Worm (Caenorhabditis elegans) whole organism, young adult: ENCODE data around the gene srt-16.
A peak's percentile ranks its signal among the peaks of the same experiment; 100 is the strongest.

Experiments used
- F10E7.11 ChIP-seq: sonication (generic microtip); optimal IDR thresholded peaks from 2 replicates; lab custom pipeline; 2017; ENCODE audit warnings: mild to moderate bottlenecking, missing genetic modification characterization, moderate library complexity, missing compliant biosample characterization
- F22D6.2 ChIP-seq: sonication (generic microtip); optimal IDR thresholded peaks from 2 replicates; lab custom pipeline; 2016; ENCODE audit warnings: mild to moderate bottlenecking, missing genetic modification characterization, missing compliant biosample characterization
- F39B2.1 ChIP-seq: fragments of 200-800 bp; sonication (Bioruptor generic); IDR thresholded peaks from 2 replicates; pipeline ENCODE4 v1.3.6; 2022; ENCODE audit warnings: missing genetic modification reagents, missing genetic modification characterization, missing compliant biosample characterization
- F49E8.2 ChIP-seq: sonication (generic microtip); optimal IDR thresholded peaks from 3 replicates; lab custom pipeline; 2017; ENCODE audit warnings: missing genetic modification characterization, mild to moderate bottlenecking, missing compliant biosample characterization, antibody characterized with exemption, moderate library complexity; ENCODE audit not compliant: insufficient read depth
- F55B11.4 ChIP-seq: sonication (generic microtip); optimal IDR thresholded peaks from 2 replicates; lab custom pipeline; 2016; ENCODE audit warnings: missing compliant biosample characterization, missing genetic modification characterization, borderline replicate concordance; ENCODE audit not compliant: insufficient read depth
- T26A5.8 ChIP-seq: sonication (generic microtip); optimal IDR thresholded peaks from 2 replicates; lab custom pipeline; 2016; ENCODE audit warnings: missing genetic modification characterization, missing compliant biosample characterization
- Y53G8AR.9 ChIP-seq: fragments of 200-800 bp; sonication (Bioruptor generic); conservative IDR thresholded peaks from 2 replicates; pipeline ENCODE4 v1.3.6; 2022; ENCODE audit warnings: missing genetic modification reagents, missing genetic modification characterization, missing compliant biosample characterization
- Y95B8A.8 ChIP-seq: fragments of 200-800 bp; sonication (Bioruptor generic); IDR thresholded peaks from 2 replicates; pipeline ENCODE4 v1.3.6; 2022; ENCODE audit warnings: missing genetic modification reagents, missing genetic modification characterization, missing compliant biosample characterization
- atf-7 ChIP-seq: sonication (generic microtip); optimal IDR thresholded peaks from 2 replicates; lab custom pipeline; 2017; ENCODE audit warnings: mild to moderate bottlenecking, missing genetic modification characterization, missing compliant biosample characterization
- attf-3 ChIP-seq: fragments of 200-800 bp; sonication (Bioruptor generic); conservative IDR thresholded peaks from 2 replicates; pipeline ENCODE4 v1.3.6; 2022; ENCODE audit warnings: missing genetic modification reagents, missing genetic modification characterization, missing compliant biosample characterization
- bed-2 ChIP-seq: fragments of 200-800 bp; sonication (Bioruptor generic); IDR thresholded peaks from 2 replicates; pipeline ENCODE4 v1.3.6; 2022; ENCODE audit warnings: missing genetic modification reagents, missing genetic modification characterization, missing compliant biosample characterization
- cebp-1 ChIP-seq, 2 experiments: fragments of 200-800 bp in 1 of 2; sonication (Bioruptor generic) in 1 of 2; sonication (generic microtip) in 1 of 2; IDR thresholded peaks in 1 of 2; optimal IDR thresholded peaks in 1 of 2; 2 replicates each; pipeline versions ENCODE4 v1.3.6 to Lab custom; 2017 to 2022; ENCODE audit warnings: missing compliant biosample characterization in 2 of 2, missing genetic modification characterization in 2 of 2, mild to moderate bottlenecking in 1 of 2, missing genetic modification reagents in 1 of 2, moderate library complexity in 1 of 2
- cebp-2 ChIP-seq: fragments of 200-800 bp; sonication (Bioruptor generic); IDR thresholded peaks from 2 replicates; pipeline ENCODE4 v1.3.6; 2022; ENCODE audit warnings: missing genetic modification characterization, missing compliant biosample characterization
- ceh-40 ChIP-seq: fragments of 200-800 bp; sonication (Bioruptor generic); IDR thresholded peaks from 2 replicates; pipeline ENCODE4 v1.3.6; 2022; ENCODE audit warnings: missing genetic modification characterization, missing compliant biosample characterization
- ceh-58 ChIP-seq: fragments of 200-800 bp; sonication (Bioruptor generic); IDR thresholded peaks from 2 replicates; pipeline ENCODE4 v1.3.6; 2022; ENCODE audit warnings: missing genetic modification characterization, missing compliant biosample characterization
- ceh-79 ChIP-seq: sonication (generic microtip); optimal IDR thresholded peaks from 2 replicates; lab custom pipeline; 2017; ENCODE audit warnings: mild to moderate bottlenecking, missing genetic modification characterization, missing compliant biosample characterization
- chd-7 ChIP-seq: sonication (generic microtip); optimal IDR thresholded peaks from 2 replicates; lab custom pipeline; 2016; ENCODE audit warnings: mild to moderate bottlenecking, missing genetic modification characterization, moderate library complexity, missing compliant biosample characterization
- die-1 ChIP-seq: sonication (generic microtip); optimal IDR thresholded peaks from 2 replicates; lab custom pipeline; 2016; ENCODE audit warnings: missing genotype, mild to moderate bottlenecking, missing genetic modification characterization, missing compliant biosample characterization
- efl-1 ChIP-seq: fragments of 150-350 bp; optimal IDR thresholded peaks from 2 replicates; lab custom pipeline; 2014; ENCODE audit warnings: missing biosample characterization, missing genetic modification reagents, missing genetic modification characterization
- egl-18 ChIP-seq: fragments of 200-800 bp; sonication (Bioruptor generic); IDR thresholded peaks from 2 replicates; pipeline ENCODE4 v1.3.6; 2022; ENCODE audit warnings: missing genetic modification reagents, missing genetic modification characterization, missing compliant biosample characterization
- egrh-3 ChIP-seq: fragments of 200-800 bp; sonication (Bioruptor generic); IDR thresholded peaks from 2 replicates; pipeline ENCODE4 v1.3.6; 2022; ENCODE audit warnings: missing genetic modification reagents, missing genetic modification characterization, missing compliant biosample characterization
- him-1 ChIP-seq: sonication (generic microtip); optimal IDR thresholded peaks from 2 replicates; lab custom pipeline; 2016; ENCODE audit warnings: missing genotype, missing genetic modification reagents, missing genetic modification characterization, missing compliant biosample characterization
- hlh-12 ChIP-seq: sonication (generic microtip); optimal IDR thresholded peaks from 2 replicates; lab custom pipeline; 2016; ENCODE audit warnings: missing genetic modification characterization, missing compliant biosample characterization
- hmg-1.2 ChIP-seq: fragments of 200-800 bp; sonication (Bioruptor generic); IDR thresholded peaks from 2 replicates; pipeline ENCODE4 v1.3.6; 2022; ENCODE audit warnings: missing genetic modification reagents, missing genetic modification characterization, missing compliant biosample characterization
- hmg-20 ChIP-seq: fragments of 200-800 bp; sonication (Bioruptor generic); IDR thresholded peaks from 2 replicates; pipeline ENCODE4 v1.3.6; 2022; ENCODE audit warnings: missing genetic modification reagents, missing genetic modification characterization, missing compliant biosample characterization
- lag-1 ChIP-seq: fragments of 200-800 bp; sonication (Bioruptor generic); IDR thresholded peaks from 2 replicates; pipeline ENCODE4 v1.3.6; 2022; ENCODE audit warnings: missing genetic modification reagents, missing genetic modification characterization, missing compliant biosample characterization
- let-607 ChIP-seq, 2 experiments: fragments of 200-800 bp in 1 of 2; sonication (Bioruptor generic) in 1 of 2; sonication (generic microtip) in 1 of 2; optimal IDR thresholded peaks; 2 replicates each; lab custom pipeline; 2016 to 2018; ENCODE audit warnings: mild to moderate bottlenecking in 2 of 2, missing compliant biosample characterization in 2 of 2, missing genetic modification characterization in 2 of 2, moderate library complexity in 2 of 2, missing genotype in 1 of 2
- lin-35 ChIP-seq, 3 experiments: fragments of 150-350 bp in 2 of 3; sonication (generic microtip) in 1 of 3; optimal IDR thresholded peaks; 2 replicates each; lab custom pipeline; 2014 to 2018; ENCODE audit warnings: missing biosample characterization in 3 of 3, missing genetic modification characterization in 3 of 3, missing genetic modification reagents in 3 of 3
- madf-3 ChIP-seq: fragments of 200-800 bp; sonication (Bioruptor generic); IDR thresholded peaks from 2 replicates; pipeline ENCODE4 v1.3.6; 2022; ENCODE audit warnings: missing genetic modification reagents, missing genetic modification characterization, missing compliant biosample characterization
- mcd-1 ChIP-seq: fragments of 200-800 bp; sonication (Bioruptor generic); IDR thresholded peaks from 2 replicates; pipeline ENCODE4 v1.3.6; 2022; ENCODE audit warnings: missing genetic modification reagents, missing genetic modification characterization, missing compliant biosample characterization
- mxl-1 ChIP-seq: sonication (generic microtip); optimal IDR thresholded peaks from 2 replicates; lab custom pipeline; 2016; ENCODE audit warnings: missing genetic modification characterization, missing compliant biosample characterization
- nfya-1 ChIP-seq: sonication (generic microtip); optimal IDR thresholded peaks from 2 replicates; lab custom pipeline; 2017; ENCODE audit warnings: antibody characterized with exemption, missing compliant biosample characterization, missing genetic modification characterization, borderline replicate concordance; ENCODE audit not compliant: insufficient read depth
- nfyb-1 ChIP-seq: fragments of 200-800 bp; sonication (Bioruptor generic); IDR thresholded peaks from 2 replicates; pipeline ENCODE4 v1.3.6; 2022; ENCODE audit warnings: missing genetic modification reagents, missing genetic modification characterization, missing compliant biosample characterization
- nhr-120 ChIP-seq: fragments of 200-800 bp; sonication (Bioruptor generic); IDR thresholded peaks from 2 replicates; pipeline ENCODE4 v1.3.6; 2022; ENCODE audit warnings: missing genetic modification characterization, missing compliant biosample characterization
- nhr-27 ChIP-seq: fragments of 200-800 bp; sonication (Bioruptor generic); optimal IDR thresholded peaks from 2 replicates; lab custom pipeline; 2018; ENCODE audit warnings: mild to moderate bottlenecking, missing genetic modification characterization, moderate library complexity, missing compliant biosample characterization
- repo-1 ChIP-seq: sonication (generic microtip); optimal IDR thresholded peaks from 2 replicates; lab custom pipeline; 2017; ENCODE audit warnings: mild to moderate bottlenecking, missing genetic modification characterization, missing compliant biosample characterization
- sea-2 ChIP-seq: fragments of 200-800 bp; sonication (Bioruptor generic); IDR thresholded peaks from 2 replicates; pipeline ENCODE4 v1.3.6; 2022; ENCODE audit warnings: missing genetic modification characterization, missing compliant biosample characterization
- snpc-3.4 ChIP-seq: sonication (generic microtip); optimal IDR thresholded peaks from 2 replicates; lab custom pipeline; 2017; ENCODE audit warnings: missing genetic modification characterization, mild to moderate bottlenecking, missing compliant biosample characterization, antibody characterized with exemption, moderate library complexity, missing genotype, missing genetic modification reagents
- snpc-4 ChIP-seq, 5 experiments: fragments of 150-350 bp in 1 of 5; sonication (generic microtip) in 4 of 5; optimal IDR thresholded peaks; 2 replicates each; lab custom pipeline; 2014 to 2018; ENCODE audit warnings: missing genetic modification characterization in 5 of 5, missing biosample characterization in 3 of 5, antibody characterized with exemption in 2 of 5, mild to moderate bottlenecking in 2 of 5, missing compliant biosample characterization in 2 of 5, missing genotype in 2 of 5, moderate library complexity in 2 of 5, missing genetic modification reagents in 1 of 5
- somi-1 ChIP-seq: fragments of 200-800 bp; sonication (Bioruptor generic); optimal IDR thresholded peaks from 2 replicates; lab custom pipeline; 2018; ENCODE audit warnings: mild to moderate bottlenecking, missing genetic modification characterization, missing compliant biosample characterization
- tbx-9 ChIP-seq: sonication (generic microtip); optimal IDR thresholded peaks from 2 replicates; lab custom pipeline; 2016; ENCODE audit warnings: borderline replicate concordance, missing genetic modification characterization, inconsistent platforms, missing compliant biosample characterization
- tlf-1 ChIP-seq: fragments of 200-800 bp; sonication (Bioruptor generic); optimal IDR thresholded peaks from 2 replicates; lab custom pipeline; 2018; ENCODE audit warnings: mild to moderate bottlenecking, missing genetic modification characterization, missing compliant biosample characterization
- xnd-1 ChIP-seq: sonication (generic microtip); optimal IDR thresholded peaks from 2 replicates; lab custom pipeline; 2016; ENCODE audit warnings: missing genotype, missing genetic modification reagents, missing genetic modification characterization, missing compliant biosample characterization
- zim-3 ChIP-seq: sonication (generic microtip); optimal IDR thresholded peaks from 2 replicates; lab custom pipeline; 2017; ENCODE audit warnings: mild to moderate bottlenecking, missing genetic modification characterization, moderate library complexity, missing compliant biosample characterization
- ztf-26 ChIP-seq: sonication (generic microtip); optimal IDR thresholded peaks from 2 replicates; lab custom pipeline; 2017; ENCODE audit warnings: missing genetic modification characterization, missing compliant biosample characterization
- ztf-28 ChIP-seq: fragments of 200-800 bp; sonication (Bioruptor generic); IDR thresholded peaks from 2 replicates; pipeline ENCODE4 v1.3.6; 2022; ENCODE audit warnings: missing genetic modification reagents, missing genetic modification characterization, missing compliant biosample characterization

The srt-16 gene

DNA sequence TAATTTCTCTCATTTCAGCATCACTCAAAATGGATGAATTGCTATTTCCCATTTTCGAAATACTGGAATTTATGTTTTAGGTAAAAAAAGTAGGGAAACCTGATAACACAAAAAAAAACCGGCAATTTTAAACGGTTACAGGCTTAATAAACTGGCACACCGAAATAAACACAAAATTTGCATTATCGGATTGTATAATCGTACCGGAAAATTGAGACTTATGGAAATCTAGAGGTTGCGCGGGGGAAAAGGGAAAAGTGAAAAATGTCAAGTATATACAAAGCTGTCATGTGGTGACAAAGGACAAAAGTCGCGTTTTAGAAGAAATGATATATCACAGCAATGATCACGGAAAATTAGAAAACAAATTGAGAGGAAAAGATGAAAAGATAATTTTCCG, 25.0 kb downstream of the srt-16 start, which contains the start of gene chpf-2:
TSS of gene chpf-2 (minus strand) at position 101 of the 400 bp plus-strand sequence.
- TF ChIP-seq lin-35 (GFP tag; optimal IDR thresholded peaks at IDR 0.05; lab: Kevin White, UChicago) (no peak), die-1 (no peak), egl-18 (GFP tag; lab: Robert Waterston, UW) (no peak), F55B11.4 (tag; lab: Kevin White, UChicago) (no peak), hmg-20 (no peak), Y53G8AR.9 (GFP tag; lab: Robert Waterston, UW) (no peak), nhr-120 (GFP tag; lab: Robert Waterston, UW) (no peak), cebp-2 (GFP tag; lab: Robert Waterston, UW) (no peak), hlh-12 (tag; lab: Kevin White, UChicago) (no peak), mcd-1 (GFP tag; lab: Robert Waterston, UW) (no peak), madf-3 (no peak), F49E8.2 (tag; lab: Kevin White, UChicago) (no peak), egrh-3 (GFP tag; lab: Robert Waterston, UW) (no peak), F39B2.1 (GFP tag; lab: Robert Waterston, UW) (no peak), tlf-1 (GFP tag; lab: Kevin White, UChicago) (no peak), let-607 (tag; optimal IDR thresholded peaks at IDR 0.05; lab: Kevin White, UChicago) (no peak), ceh-79 (tag; lab: Kevin White, UChicago) (no peak), nfyb-1 (GFP tag; lab: Robert Waterston, UW) (no peak)

DNA sequence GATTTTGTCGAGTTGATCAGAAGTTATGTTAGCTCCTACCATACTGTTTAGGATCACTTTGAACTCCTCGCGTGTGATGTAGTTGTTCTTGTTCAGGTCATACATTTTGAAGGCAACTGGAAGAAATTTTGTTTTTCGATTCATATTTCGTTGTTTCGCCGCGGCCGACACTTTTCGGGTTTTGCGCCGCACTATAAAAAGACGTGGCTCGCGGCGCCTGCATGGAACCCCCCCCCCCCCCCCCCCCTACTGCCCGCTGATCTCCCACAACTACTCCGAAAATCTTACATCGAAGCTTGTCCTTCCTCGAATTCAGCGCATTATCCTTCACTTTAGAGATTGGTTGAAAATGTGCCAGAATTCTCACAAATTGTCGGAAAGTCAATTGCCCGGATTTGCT, 26.3 kb downstream of the srt-16 start:
- no peak for TF ChIP-seq F22D6.2 (tag; lab: Kevin White, UChicago)
- no peak for TF ChIP-seq lag-1 (GFP tag; lab: Robert Waterston, UW)
- TF ChIP-seq ceh-40 (GFP tag; lab: Robert Waterston, UW) = no peak
- no peak for TF ChIP-seq ztf-28 (GFP tag; lab: Robert Waterston, UW)
- TF ChIP-seq ztf-26 (tag; lab: Kevin White, UChicago) = no peak
- TF ChIP-seq zim-3 (tag; lab: Kevin White, UChicago) = no peak
- TF ChIP-seq atf-7 = no peak
- TF ChIP-seq sea-2 (GFP tag; lab: Robert Waterston, UW) = no peak
- TF ChIP-seq xnd-1 = no peak
- TF ChIP-seq cebp-1 (GFP tag; IDR thresholded peaks at IDR 0.05; lab: Robert Waterston, UW) = no peak
- no peak for TF ChIP-seq cebp-1 (tag; optimal IDR thresholded peaks at IDR 0.05; lab: Kevin White, UChicago)
- TF ChIP-seq bed-2 (GFP tag; lab: Robert Waterston, UW) = no peak
- no peak for TF ChIP-seq T26A5.8 (tag; lab: Kevin White, UChicago)
- TF ChIP-seq ceh-58 (GFP tag; lab: Robert Waterston, UW) = no peak
- peak; percentile 75; the same call in 1 of the 2 replicates for TF ChIP-seq egrh-3 (GFP tag; lab: Robert Waterston, UW)
- TF ChIP-seq snpc-4 (GFP tag; optimal IDR thresholded peaks at IDR 0.05; lab: Kevin White, UChicago) = no peak
- TF ChIP-seq snpc-4 (tag; optimal IDR thresholded peaks at IDR 0.05; lab: Kevin White, UChicago) = peak in 1 of 4 experiments; percentile 22
- TF ChIP-seq somi-1 (GFP tag; lab: Kevin White, UChicago) = no peak
- no peak for TF ChIP-seq F10E7.11

DNA sequence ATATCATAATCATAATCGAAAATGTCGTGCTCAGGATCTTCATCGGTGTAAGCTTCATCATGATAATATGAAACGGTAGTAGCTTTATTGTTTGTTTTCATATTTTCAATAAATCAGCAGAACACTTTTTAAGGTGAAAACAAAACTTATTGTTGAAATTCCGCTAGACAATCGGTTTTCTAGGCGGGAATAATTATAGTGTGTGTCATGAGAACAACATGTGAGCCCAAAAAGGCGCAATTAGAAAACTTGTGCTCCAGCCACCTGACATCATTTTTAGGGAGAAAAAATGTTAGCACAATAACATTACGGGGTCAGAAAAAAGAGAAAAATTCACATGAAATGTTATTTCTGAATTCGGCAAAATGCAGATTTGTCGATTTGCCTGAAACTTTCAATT, 30.1 kb downstream of the srt-16 start, which contains the start of gene srw-8:
TSS of gene srw-8 (minus strand) at position 101 of the 400 bp plus-strand sequence.
- TF ChIP-seq mxl-1 (tag; lab: Kevin White, UChicago) (no peak), chd-7 (no peak), efl-1 (GFP tag; lab: Kevin White, UChicago) (no peak), him-1 (tag; lab: Kevin White, UChicago) (no peak), attf-3 (GFP tag; lab: Robert Waterston, UW) (no peak), nhr-27 (no peak), tbx-9 (tag; lab: Kevin White, UChicago) (no peak), Y95B8A.8 (no peak), die-1 (no peak), repo-1 (tag; lab: Kevin White, UChicago) (no peak), snpc-3.4 (tag; lab: Kevin White, UChicago) (no peak), hmg-1.2 (GFP tag; lab: Robert Waterston, UW) (no peak), nfya-1 (tag; lab: Kevin White, UChicago) (no peak), cebp-2 (GFP tag; lab: Robert Waterston, UW) (no peak)
